Worm (Caenorhabditis elegans): ENCODE results near the gene ints-2.

DNA sequence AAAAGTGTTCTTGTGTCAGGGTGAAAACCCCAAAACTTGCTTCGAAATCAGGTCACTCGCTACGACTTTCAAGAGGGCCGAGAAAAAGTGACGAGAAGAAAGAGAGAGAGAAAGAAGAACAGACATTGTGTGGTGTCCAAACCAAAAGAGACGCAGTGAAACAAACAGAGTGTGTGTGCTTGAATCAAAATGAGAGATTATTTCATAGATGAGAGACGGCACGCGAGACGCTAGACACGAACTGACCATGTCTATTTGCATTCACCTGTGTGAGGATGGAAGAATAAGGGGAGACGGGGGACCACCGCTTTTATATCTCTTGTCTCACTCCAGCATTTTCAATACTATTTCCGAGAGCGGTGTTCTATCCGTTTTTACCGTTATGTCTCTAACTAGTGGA lies 49.3 kb upstream of the ints-2 start:
- no peak for TF ChIP-seq dmd-4 (tag; optimal IDR thresholded peaks at IDR 0.05; ENCODE audit: borderline replicate concordance)
- TF ChIP-seq F13H6.1 (tag; optimal IDR thresholded peaks at IDR 0.05): peak; percentile 72
- no peak for TF ChIP-seq fkh-10 (GFP tag; optimal IDR thresholded peaks at IDR 0.05)
- no peak for TF ChIP-seq fkh-6 (tag; optimal IDR thresholded peaks at IDR 0.05)
- no peak for TF ChIP-seq ama-1 (optimal IDR thresholded peaks at IDR 0.05)
- no peak for TF ChIP-seq ceh-9 (tag; optimal IDR thresholded peaks at IDR 0.05)
- TF ChIP-seq nfya-1 (tag; optimal IDR thresholded peaks at IDR 0.05): peak; percentile 75
- TF ChIP-seq ahr-1 (tag; optimal IDR thresholded peaks at IDR 0.05): no peak
- TF ChIP-seq K02D7.2 (tag; optimal IDR thresholded peaks at IDR 0.05): no peak

Measured in whole organism, late embryonic.